Fruit fly (Drosophila melanogaster): ENCODE measurements around the gene Nna1.

The Nna1 gene

dm6 chrX:13736174-13736482 is 44.0 kb downstream of the Nna1 start, which contains the start of gene g (continued):
- TF ChIP-seq fd102C (GFP tag; optimal IDR thresholded peaks at IDR 0.05) (no peak), Med (GFP tag) (peak; percentile 90), fu2 (GFP tag; optimal IDR thresholded peaks at IDR 0.05) (no peak), z (GFP tag; IDR thresholded peaks at IDR 0.05) (no peak), CG10267 (tag; optimal IDR thresholded peaks at IDR 0.05) (peak; percentile 7), Mad (GFP tag; optimal IDR thresholded peaks at IDR 0.05) (peak; percentile 1), Usf (GFP tag; optimal IDR thresholded peaks at IDR 0.05) (no peak), HmgD (GFP tag; optimal IDR thresholded peaks at IDR 0.05) (no peak), CG32772 (GFP tag; IDR thresholded peaks at IDR 0.05) (peak; percentile 17; the same call in 1 of the 2 replicates), CG3407 (GFP tag; optimal IDR thresholded peaks at IDR 0.05) (no peak), bbx (GFP tag; IDR thresholded peaks at IDR 0.05; ENCODE audit: partially characterized antibody) (peak; percentile 88), Lpt (GFP tag; optimal IDR thresholded peaks at IDR 0.05) (no peak), CoRest (tag; optimal IDR thresholded peaks at IDR 0.05) (no peak), Fer3 (tag; optimal IDR thresholded peaks at IDR 0.05) (no peak), sima (GFP tag; optimal IDR thresholded peaks at IDR 0.05) (no peak), sr (GFP tag; IDR thresholded peaks at IDR 0.05) (no peak), tup (GFP tag; optimal IDR thresholded peaks at IDR 0.05) (no peak), CG8290 (GFP tag; optimal IDR thresholded peaks at IDR 0.05) (no peak), CG8290 (tag; optimal IDR thresholded peaks at IDR 0.05) (no peak), gcm2 (GFP tag; optimal IDR thresholded peaks at IDR 0.05) (no peak), CG6689 (GFP tag; IDR thresholded peaks at IDR 0.05) (no peak), CG4707 (GFP tag; optimal IDR thresholded peaks at IDR 0.05) (no peak), CG14965 (GFP tag; optimal IDR thresholded peaks at IDR 0.05; ENCODE audit: borderline replicate concordance) (no peak), cas (GFP tag; IDR thresholded peaks at IDR 0.05) (no peak), Ets97D (GFP tag; optimal IDR thresholded peaks at IDR 0.05) (peak; percentile 83), CG12219 (GFP tag; optimal IDR thresholded peaks at IDR 0.05) (no peak), NFAT (GFP tag; IDR thresholded peaks at IDR 0.05) (no peak), dysf (GFP tag; IDR thresholded peaks at IDR 0.05) (no peak), CG9797 (GFP tag; optimal IDR thresholded peaks at IDR 0.05) (peak; percentile 26), lbe (GFP tag; optimal IDR thresholded peaks at IDR 0.05) (peak; percentile 4), HLH4C (GFP tag; IDR thresholded peaks at IDR 0.05; ENCODE audit: partially characterized antibody) (peak; percentile 84), Spps (tag; optimal IDR thresholded peaks at IDR 0.05) (no peak), odd (GFP tag; optimal IDR thresholded peaks at IDR 0.05) (no peak), tna (GFP tag; IDR thresholded peaks at IDR 0.05; ENCODE audit: partially characterized antibody) (peak; percentile 80), CG18476 (GFP tag; optimal IDR thresholded peaks at IDR 0.05) (no peak), gfzf (GFP tag; optimal IDR thresholded peaks at IDR 0.05) (peak; percentile 48), Bdp1 (GFP tag; optimal IDR thresholded peaks at IDR 0.05) (no peak), unc-4 (GFP tag; IDR thresholded peaks at IDR 0.05; ENCODE audit: partially characterized antibody) (peak; percentile 84), CG17802 (tag; optimal IDR thresholded peaks at IDR 0.05) (no peak), oc (tag; optimal IDR thresholded peaks at IDR 0.05) (no peak), Rfx (GFP tag; IDR thresholded peaks at IDR 0.05) (peak; percentile 35; the same call in 1 of the 2 replicates), sc (optimal IDR thresholded peaks at IDR 0.05) (no peak), sc (GFP tag; optimal IDR thresholded peaks at IDR 0.05) (no peak), CG11560 (tag; IDR thresholded peaks at IDR 0.05) (peak; percentile 94), CG7786 (GFP tag; optimal IDR thresholded peaks at IDR 0.05) (no peak), CG30403 (GFP tag; optimal IDR thresholded peaks at IDR 0.05) (no peak), p53 (GFP tag; optimal IDR thresholded peaks at IDR 0.05) (no peak), slou (GFP tag; optimal IDR thresholded peaks at IDR 0.05) (no peak), Fer2 (tag; optimal IDR thresholded peaks at IDR 0.05) (no peak), Trl (optimal IDR thresholded peaks at IDR 0.05) (no peak), Trl (GFP tag; optimal IDR thresholded peaks at IDR 0.05) (no peak), CG12104 (GFP tag; optimal IDR thresholded peaks at IDR 0.05) (no peak), Ets65A (GFP tag) (peak; percentile 43), trem (tag; optimal IDR thresholded peaks at IDR 0.05) (no peak)
